Worm (Caenorhabditis elegans) whole organism, young adult: Measurements from ENCODE around the gene srh-99.
A peak's percentile ranks its signal among the peaks of the same experiment; 100 is the strongest.

Source experiments
- B0261.1 ChIP-seq: sonication (generic microtip); optimal IDR thresholded peaks from 2 replicates; lab custom pipeline; 2016; ENCODE audit warnings: mild to moderate bottlenecking, missing genetic modification characterization, moderate library complexity, missing compliant biosample characterization
- B0336.3 ChIP-seq: fragments of 200-800 bp; sonication (Bioruptor generic); IDR thresholded peaks from 2 replicates; pipeline ENCODE4 v1.3.6; 2022; ENCODE audit warnings: missing genetic modification characterization, missing compliant biosample characterization
- F57A8.1 ChIP-seq: fragments of 200-800 bp; sonication (Bioruptor generic); optimal IDR thresholded peaks from 2 replicates; lab custom pipeline; 2018; ENCODE audit warnings: mild to moderate bottlenecking, missing genetic modification characterization, moderate library complexity, missing compliant biosample characterization
- K11D2.4 ChIP-seq: fragments of 200-800 bp; sonication (Bioruptor generic); IDR thresholded peaks from 2 replicates; pipeline ENCODE4 v1.3.6; 2022; ENCODE audit warnings: missing genetic modification reagents, missing genetic modification characterization, missing compliant biosample characterization
- T26A5.8 ChIP-seq: sonication (generic microtip); optimal IDR thresholded peaks from 2 replicates; lab custom pipeline; 2016; ENCODE audit warnings: missing genetic modification characterization, missing compliant biosample characterization
- Y53F4B.3 ChIP-seq: fragments of 200-800 bp; sonication (Bioruptor generic); IDR thresholded peaks from 2 replicates; pipeline ENCODE4 v1.3.6; 2022; ENCODE audit warnings: missing genetic modification reagents, missing genetic modification characterization, missing compliant biosample characterization
- Y79H2A.3 ChIP-seq: fragments of 200-800 bp; sonication (Bioruptor generic); conservative IDR thresholded peaks from 2 replicates; pipeline ENCODE4 v1.3.6; 2022; ENCODE audit warnings: missing genetic modification reagents, missing genetic modification characterization, missing compliant biosample characterization
- Y95B8A.8 ChIP-seq: fragments of 200-800 bp; sonication (Bioruptor generic); IDR thresholded peaks from 2 replicates; pipeline ENCODE4 v1.3.6; 2022; ENCODE audit warnings: missing genetic modification reagents, missing genetic modification characterization, missing compliant biosample characterization
- akir-1 ChIP-seq: fragments of 200-800 bp; sonication (Bioruptor generic); optimal IDR thresholded peaks from 2 replicates; lab custom pipeline; 2018; ENCODE audit warnings: mild to moderate bottlenecking, missing genetic modification characterization, moderate library complexity, missing compliant biosample characterization
- atf-7 ChIP-seq: sonication (generic microtip); optimal IDR thresholded peaks from 2 replicates; lab custom pipeline; 2017; ENCODE audit warnings: mild to moderate bottlenecking, missing genetic modification characterization, missing compliant biosample characterization
- attf-6 ChIP-seq: fragments of 200-800 bp; sonication (Bioruptor generic); IDR thresholded peaks from 2 replicates; pipeline ENCODE4 v1.3.6; 2022; ENCODE audit warnings: missing genetic modification reagents, missing genetic modification characterization, missing compliant biosample characterization
- bed-1 ChIP-seq: fragments of 200-800 bp; sonication (Bioruptor generic); IDR thresholded peaks from 2 replicates; pipeline ENCODE4 v1.3.6; 2022; ENCODE audit warnings: missing genetic modification reagents, missing genetic modification characterization, missing compliant biosample characterization
- bed-2 ChIP-seq: fragments of 200-800 bp; sonication (Bioruptor generic); IDR thresholded peaks from 2 replicates; pipeline ENCODE4 v1.3.6; 2022; ENCODE audit warnings: missing genetic modification reagents, missing genetic modification characterization, missing compliant biosample characterization
- ccch-3 ChIP-seq: fragments of 200-800 bp; sonication (Bioruptor generic); optimal IDR thresholded peaks from 2 replicates; lab custom pipeline; 2018; ENCODE audit warnings: mild to moderate bottlenecking, missing genetic modification characterization, missing compliant biosample characterization
- ceh-100 ChIP-seq: fragments of 200-800 bp; sonication (Bioruptor generic); IDR thresholded peaks from 2 replicates; pipeline ENCODE4 v1.3.6; 2022; ENCODE audit warnings: missing genetic modification reagents, missing genetic modification characterization, missing compliant biosample characterization
- ceh-27 ChIP-seq: fragments of 200-800 bp; sonication (Bioruptor generic); optimal IDR thresholded peaks from 2 replicates; lab custom pipeline; 2018; ENCODE audit warnings: mild to moderate bottlenecking, missing genetic modification characterization, moderate library complexity, missing compliant biosample characterization
- ceh-79 ChIP-seq: sonication (generic microtip); optimal IDR thresholded peaks from 2 replicates; lab custom pipeline; 2017; ENCODE audit warnings: mild to moderate bottlenecking, missing genetic modification characterization, missing compliant biosample characterization
- ceh-91 ChIP-seq: fragments of 200-800 bp; sonication (Bioruptor generic); IDR thresholded peaks from 2 replicates; pipeline ENCODE4 v1.3.6; 2022; ENCODE audit warnings: missing genetic modification reagents, missing genetic modification characterization, missing compliant biosample characterization
- ekl-4 ChIP-seq: fragments of 200-800 bp; sonication (Bioruptor generic); IDR thresholded peaks from 2 replicates; pipeline ENCODE4 v1.3.6; 2022; ENCODE audit warnings: missing genetic modification reagents, missing genetic modification characterization, missing compliant biosample characterization
- hlh-12 ChIP-seq: sonication (generic microtip); optimal IDR thresholded peaks from 2 replicates; lab custom pipeline; 2016; ENCODE audit warnings: missing genetic modification characterization, missing compliant biosample characterization
- hmg-20 ChIP-seq: fragments of 200-800 bp; sonication (Bioruptor generic); IDR thresholded peaks from 2 replicates; pipeline ENCODE4 v1.3.6; 2022; ENCODE audit warnings: missing genetic modification reagents, missing genetic modification characterization, missing compliant biosample characterization
- hsf-1 ChIP-seq: fragments of 200-800 bp; sonication (Bioruptor generic); IDR thresholded peaks from 2 replicates; pipeline ENCODE4 v1.3.6; 2022; ENCODE audit warnings: missing genetic modification reagents, missing genetic modification characterization, missing compliant biosample characterization
- lin-26 ChIP-seq: fragments of 200-800 bp; sonication (Bioruptor generic); IDR thresholded peaks from 2 replicates; pipeline ENCODE4 v1.3.6; 2022; ENCODE audit warnings: missing genetic modification reagents, missing genetic modification characterization, missing compliant biosample characterization
- lin-35 ChIP-seq, 3 experiments: fragments of 150-350 bp in 2 of 3; sonication (generic microtip) in 1 of 3; optimal IDR thresholded peaks; 2 replicates each; lab custom pipeline; 2014 to 2018; ENCODE audit warnings: missing biosample characterization in 3 of 3, missing genetic modification characterization in 3 of 3, missing genetic modification reagents in 3 of 3
- lin-54 ChIP-seq: fragments of 200-800 bp; sonication (Bioruptor generic); optimal IDR thresholded peaks from 2 replicates; lab custom pipeline; 2018; ENCODE audit warnings: mild to moderate bottlenecking, missing genetic modification characterization, missing compliant biosample characterization
- mel-28 ChIP-seq: sonication (generic microtip); optimal IDR thresholded peaks from 2 replicates; lab custom pipeline; 2016; ENCODE audit warnings: borderline replicate concordance, mild to moderate bottlenecking, missing genetic modification characterization, missing compliant biosample characterization
- mxl-1 ChIP-seq: sonication (generic microtip); optimal IDR thresholded peaks from 2 replicates; lab custom pipeline; 2016; ENCODE audit warnings: missing genetic modification characterization, missing compliant biosample characterization
- nfya-2 ChIP-seq: fragments of 200-800 bp; sonication (Bioruptor generic); IDR thresholded peaks from 2 replicates; pipeline ENCODE4 v1.3.6; 2022; ENCODE audit warnings: missing genetic modification reagents, missing genetic modification characterization, missing compliant biosample characterization
- nhr-120 ChIP-seq: fragments of 200-800 bp; sonication (Bioruptor generic); IDR thresholded peaks from 2 replicates; pipeline ENCODE4 v1.3.6; 2022; ENCODE audit warnings: missing genetic modification characterization, missing compliant biosample characterization
- nhr-90 ChIP-seq: sonication (generic microtip); optimal IDR thresholded peaks from 2 replicates; lab custom pipeline; 2016; ENCODE audit warnings: missing genotype, mild to moderate bottlenecking, missing genetic modification characterization, missing compliant biosample characterization
- pha-4 ChIP-seq: fragments of 150-350 bp; sonication (generic microtip); optimal IDR thresholded peaks from 2 replicates; lab custom pipeline; 2014; ENCODE audit warnings: missing biosample characterization, missing genetic modification reagents, missing genetic modification characterization
- rcor-1 ChIP-seq: fragments of 200-800 bp; sonication (Bioruptor generic); IDR thresholded peaks from 2 replicates; pipeline ENCODE4 v1.3.6; 2022; ENCODE audit warnings: missing genetic modification reagents, missing genetic modification characterization, missing compliant biosample characterization
- repo-1 ChIP-seq: sonication (generic microtip); optimal IDR thresholded peaks from 2 replicates; lab custom pipeline; 2017; ENCODE audit warnings: mild to moderate bottlenecking, missing genetic modification characterization, missing compliant biosample characterization
- sdz-38 ChIP-seq: sonication (generic microtip); optimal IDR thresholded peaks from 2 replicates; lab custom pipeline; 2016; ENCODE audit warnings: missing genotype, missing genetic modification characterization, missing compliant biosample characterization
- sea-2 ChIP-seq: fragments of 200-800 bp; sonication (Bioruptor generic); IDR thresholded peaks from 2 replicates; pipeline ENCODE4 v1.3.6; 2022; ENCODE audit warnings: missing genetic modification characterization, missing compliant biosample characterization
- sptf-2 ChIP-seq: fragments of 200-800 bp; sonication (Bioruptor generic); optimal IDR thresholded peaks from 2 replicates; lab custom pipeline; 2018; ENCODE audit warnings: mild to moderate bottlenecking, missing genetic modification characterization, missing compliant biosample characterization
- tbx-9 ChIP-seq: sonication (generic microtip); optimal IDR thresholded peaks from 2 replicates; lab custom pipeline; 2016; ENCODE audit warnings: borderline replicate concordance, missing genetic modification characterization, inconsistent platforms, missing compliant biosample characterization
- xnd-1 ChIP-seq: sonication (generic microtip); optimal IDR thresholded peaks from 2 replicates; lab custom pipeline; 2016; ENCODE audit warnings: missing genotype, missing genetic modification reagents, missing genetic modification characterization, missing compliant biosample characterization

Gene srh-99

DNA sequence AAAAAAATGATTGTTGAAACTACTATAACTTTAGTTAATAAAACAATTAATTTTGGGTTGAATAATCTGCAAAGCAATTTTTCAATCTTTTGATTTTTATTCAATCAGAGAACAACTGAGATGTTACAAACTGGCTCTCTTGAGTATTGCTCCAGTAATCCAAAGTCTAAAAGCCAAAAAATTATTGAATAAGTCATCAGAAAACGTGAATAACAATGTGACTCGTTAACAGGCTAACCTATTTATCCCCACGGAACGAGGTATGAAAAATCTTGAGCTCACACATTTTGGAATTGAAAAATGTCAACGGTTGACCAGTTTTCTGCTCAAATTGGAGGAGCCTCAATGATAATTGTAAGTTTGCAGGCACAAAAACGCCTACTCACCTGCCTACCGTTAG, 41.1 kb upstream of the srh-99 start, which contains the start of gene srx-111:
Gene srx-111 (plus strand): TSS at position 301 of the 400 bp plus-strand sequence.
- TF ChIP-seq nhr-120 (GFP tag; lab: Robert Waterston, UW) (no peak), atf-7 (no peak), Y95B8A.8 (no peak), ceh-27 (GFP tag; lab: Kevin White, UChicago) (no peak), tbx-9 (no peak), akir-1 (GFP tag; lab: Kevin White, UChicago) (no peak), Y53F4B.3 (GFP tag; lab: Robert Waterston, UW) (no peak), ekl-4 (no peak), hsf-1 (GFP tag; lab: Robert Waterston, UW) (no peak), ccch-3 (GFP tag; lab: Kevin White, UChicago) (no peak)
- TF ChIP-seq, all 124 proteins: peak for 0

DNA sequence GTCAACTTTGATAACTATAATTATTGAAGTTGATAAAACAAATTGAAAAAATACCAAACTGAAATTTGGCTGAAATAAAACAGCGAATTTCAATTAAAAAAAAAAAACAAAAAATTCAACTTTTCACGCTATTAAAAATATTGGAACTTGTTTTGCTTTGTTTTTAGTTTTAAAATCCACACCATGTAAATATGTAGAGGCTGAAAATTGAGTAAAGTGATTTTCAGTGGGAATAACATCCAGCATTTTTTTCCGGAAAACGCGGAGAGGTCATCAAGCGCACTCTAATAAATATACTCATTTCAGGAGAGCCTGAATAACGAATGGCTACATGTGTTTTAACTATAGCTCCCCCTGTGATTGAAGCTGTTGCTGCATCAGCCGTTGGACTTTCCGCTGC, 37.2 kb upstream of the srh-99 start, which contains the start of gene rcd-1:
Gene rcd-1 (plus strand): TSS at position 301 of the 400 bp plus-strand sequence.
- TF ChIP-seq bed-1 (GFP tag; lab: Robert Waterston, UW) (0 out of 2 replicates have a peak, but pooled peaks have one; percentile 20), lin-35 (GFP tag; optimal IDR thresholded peaks at IDR 0.05; lab: Kevin White, UChicago) (no peak), mxl-1 (no peak)

DNA sequence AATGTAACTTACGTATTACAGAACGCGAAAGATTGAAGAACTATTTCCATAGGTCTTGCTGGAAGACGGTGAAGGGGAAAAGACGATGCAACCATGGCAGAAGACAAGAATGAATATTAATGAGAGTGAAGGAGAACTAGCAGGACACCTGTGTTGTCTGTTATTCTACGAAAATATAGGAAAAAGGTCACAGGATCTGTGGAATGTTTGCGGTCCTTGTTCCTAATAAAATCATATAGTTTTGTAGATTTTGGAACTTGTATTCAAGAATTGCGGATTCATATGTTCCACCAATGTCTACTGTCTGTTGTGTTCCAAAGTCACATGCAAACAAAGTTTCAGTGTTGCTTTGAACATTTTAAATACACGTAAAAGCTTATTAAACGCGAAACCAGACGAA, 35.8 kb upstream of the srh-99 start, which contains the start of gene sdz-11:
Gene sdz-11 (minus strand): TSS at position 101 of the 400 bp plus-strand sequence.
- TF ChIP-seq ccch-3 (GFP tag; lab: Kevin White, UChicago) (no peak), hlh-12 (tag; lab: Kevin White, UChicago) (no peak), sptf-2 (no peak), mel-28 (no peak), Y95B8A.8 (no peak), ceh-100 (GFP tag; lab: Robert Waterston, UW) (no peak), Y79H2A.3 (GFP tag; lab: Robert Waterston, UW) (no peak), sdz-38 (tag; lab: Kevin White, UChicago) (no peak), rcor-1 (GFP tag; lab: Robert Waterston, UW) (no peak), lin-35 (GFP tag; optimal IDR thresholded peaks at IDR 0.05; lab: Kevin White, UChicago) (no peak)
- TF ChIP-seq, all 124 proteins: peak for 0

DNA sequence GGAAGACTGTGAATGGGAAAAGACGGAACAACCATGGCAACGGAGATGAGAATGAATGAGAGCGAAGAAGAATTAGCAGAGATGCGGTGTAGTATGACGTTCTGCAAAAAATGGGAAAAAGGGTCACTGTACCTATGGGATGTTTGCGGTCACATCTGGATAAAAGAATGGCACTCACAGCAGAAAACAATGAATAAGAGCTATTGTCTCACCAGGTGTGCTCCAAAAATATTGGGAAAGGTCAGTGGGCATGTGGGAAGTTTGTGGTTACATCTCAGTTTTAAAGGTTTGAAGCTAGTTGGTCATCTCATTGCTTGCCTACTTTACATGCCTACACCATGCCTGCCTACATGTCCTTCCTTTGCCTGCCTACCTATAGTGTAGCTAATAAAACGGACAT, 34.3 kb upstream of the srh-99 start, which contains the start of gene fbxb-91:
Gene fbxb-91 (minus strand): TSS at position 101 of the 400 bp plus-strand sequence.
- TF ChIP-seq nfya-2 (GFP tag; lab: Robert Waterston, UW) (no peak), F57A8.1 (GFP tag; lab: Kevin White, UChicago) (no peak), pha-4 (no peak), hmg-20 (GFP tag; lab: Robert Waterston, UW) (no peak), nhr-90 (tag; lab: Kevin White, UChicago) (no peak), ceh-91 (no peak), repo-1 (no peak), B0336.3 (no peak), ceh-79 (no peak), xnd-1 (no peak), lin-26 (GFP tag; lab: Robert Waterston, UW) (no peak), hsf-1 (GFP tag; lab: Robert Waterston, UW) (no peak), lin-54 (GFP tag; lab: Kevin White, UChicago) (no peak)

DNA sequence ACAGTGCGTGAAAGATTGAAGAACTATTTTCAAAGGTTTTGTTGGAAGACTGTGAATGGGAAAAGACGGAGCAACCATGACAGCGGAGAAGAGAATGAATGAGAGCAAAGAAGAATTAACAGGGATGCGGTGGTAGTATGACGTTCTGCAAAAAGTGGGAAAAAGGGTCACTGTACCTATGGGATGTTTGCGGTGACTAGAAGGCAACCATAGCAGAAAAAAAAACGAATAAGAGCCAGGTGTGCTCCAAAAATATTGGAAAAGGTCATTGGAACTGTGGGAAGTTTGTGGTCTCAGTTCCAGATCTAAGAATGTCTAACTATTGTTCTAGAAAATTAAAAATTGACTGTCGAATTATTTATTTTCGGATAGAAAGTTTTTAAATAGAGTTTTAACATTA, 32.4 kb upstream of the srh-99 start, which contains the start of gene fbxb-90:
Gene fbxb-90 (minus strand): TSS at position 101 of the 400 bp plus-strand sequence.
- TF ChIP-seq mel-28 (no peak), B0261.1 (no peak), T26A5.8 (tag; lab: Kevin White, UChicago) (no peak), sea-2 (GFP tag; lab: Robert Waterston, UW) (no peak), bed-2 (no peak), K11D2.4 (GFP tag; lab: Robert Waterston, UW) (no peak), attf-6 (GFP tag; lab: Robert Waterston, UW) (no peak)
- TF ChIP-seq, all 124 proteins: peak for 0
